Worm (Caenorhabditis elegans) whole organism, L4 larva: ENCODE measurements around the gene Y75B8A.8.

Source experiments
- F44E2.7 ChIP-seq: fragments of 200-800 bp; sonication (Bioruptor generic); IDR thresholded peaks from 2 replicates; pipeline ENCODE4 v2.1.2; 2022; ENCODE audit warnings: missing genetic modification characterization, missing compliant biosample characterization
- R02D3.7 ChIP-seq: fragments of 150-350 bp; sonication (generic microtip); optimal IDR thresholded peaks from 3 replicates; lab custom pipeline; 2014; ENCODE audit warnings: missing biosample characterization, missing genetic modification characterization
- Y5F2A.4 ChIP-seq: fragments of 200-800 bp; sonication (Bioruptor generic); optimal IDR thresholded peaks from 2 replicates; lab custom pipeline; 2018; ENCODE audit warnings: mild to moderate bottlenecking, missing genetic modification characterization, missing compliant biosample characterization
- aha-1 ChIP-seq: fragments of 150-350 bp; peaks from one replicate; lab custom pipeline; 2014; ENCODE audit warnings: missing biosample characterization, missing genetic modification characterization
- ceh-82 ChIP-seq: sonication (generic microtip); optimal IDR thresholded peaks from 2 replicates; lab custom pipeline; 2017; ENCODE audit warnings: missing biosample characterization, missing genetic modification characterization
- daf-12 ChIP-seq: fragments of 150-350 bp; optimal IDR thresholded peaks from 2 replicates; lab custom pipeline; 2014; ENCODE audit warnings: missing biosample characterization, missing genetic modification reagents, missing genetic modification characterization
- dmd-8 ChIP-seq: fragments of 200-800 bp; sonication (Bioruptor generic); IDR thresholded peaks from 2 replicates; pipeline ENCODE4 v1.3.6; 2022; ENCODE audit warnings: missing genetic modification characterization, missing compliant biosample characterization
- dve-1 ChIP-seq: sonication (generic microtip); optimal IDR thresholded peaks from 2 replicates; lab custom pipeline; 2017; ENCODE audit warnings: antibody characterized with exemption, mild to moderate bottlenecking, missing genetic modification characterization, missing compliant biosample characterization; ENCODE audit not compliant: insufficient read depth
- egl-43 ChIP-seq: fragments of 200-800 bp; sonication (Bioruptor generic); IDR thresholded peaks from 2 replicates; pipeline ENCODE4 v1.3.6; 2022; ENCODE audit warnings: missing genetic modification reagents, missing genetic modification characterization, missing compliant biosample characterization
- gei-8 ChIP-seq: fragments of 200-800 bp; sonication (Bioruptor generic); optimal IDR thresholded peaks from 2 replicates; lab custom pipeline; 2018; ENCODE audit warnings: mild to moderate bottlenecking, missing genetic modification characterization, missing compliant biosample characterization
- hlh-11 ChIP-seq: fragments of 200-800 bp; sonication (Bioruptor generic); optimal IDR thresholded peaks from 2 replicates; lab custom pipeline; 2018; ENCODE audit warnings: mild to moderate bottlenecking, missing genetic modification characterization, missing compliant biosample characterization
- hmg-1.1 ChIP-seq: fragments of 200-800 bp; sonication (Bioruptor generic); IDR thresholded peaks from 2 replicates; pipeline ENCODE4 v1.3.6; 2022; ENCODE audit warnings: missing genetic modification reagents, missing genetic modification characterization, missing compliant biosample characterization
- jun-1 ChIP-seq: fragments of 150-350 bp; optimal IDR thresholded peaks from 2 replicates; lab custom pipeline; 2014; ENCODE audit warnings: missing biosample characterization, missing genetic modification reagents, missing genetic modification characterization
- lim-7 ChIP-seq: fragments of 200-800 bp; sonication (Bioruptor generic); IDR thresholded peaks from 2 replicates; pipeline ENCODE4 v1.3.6; 2022; ENCODE audit warnings: missing genetic modification characterization, missing compliant biosample characterization
- lin-15B ChIP-seq: fragments of 150-350 bp; sonication (generic microtip); optimal IDR thresholded peaks from 3 replicates; lab custom pipeline; 2014; ENCODE audit warnings: missing biosample characterization, missing genetic modification characterization
- lin-29 ChIP-seq: fragments of 200-800 bp; sonication (Bioruptor generic); IDR thresholded peaks from 2 replicates; pipeline ENCODE4 v1.3.6; 2022; ENCODE audit warnings: missing genetic modification reagents, missing genetic modification characterization, missing compliant biosample characterization
- lin-39 ChIP-seq: fragments of 150-350 bp; optimal IDR thresholded peaks from 2 replicates; lab custom pipeline; 2014; ENCODE audit warnings: missing biosample characterization, missing genetic modification reagents, missing genetic modification characterization
- madf-9 ChIP-seq: fragments of 200-800 bp; sonication (Bioruptor generic); conservative IDR thresholded peaks from 2 replicates; pipeline ENCODE4 v1.3.6; 2022; ENCODE audit warnings: missing genetic modification reagents, missing genetic modification characterization, missing compliant biosample characterization
- mdt-29 ChIP-seq: fragments of 200-800 bp; sonication (Bioruptor generic); IDR thresholded peaks from 2 replicates; pipeline ENCODE4 v1.3.6; 2022; ENCODE audit warnings: missing genetic modification reagents, missing genetic modification characterization, missing compliant biosample characterization
- nhr-11 ChIP-seq: fragments of 150-350 bp; optimal IDR thresholded peaks from 2 replicates; lab custom pipeline; 2014; ENCODE audit warnings: missing biosample characterization, missing genetic modification characterization
- nhr-25 ChIP-seq: sonication (generic microtip); optimal IDR thresholded peaks from 2 replicates; lab custom pipeline; 2017; ENCODE audit warnings: missing genetic modification characterization, mild to moderate bottlenecking, missing compliant biosample characterization, antibody characterized with exemption, moderate library complexity, borderline replicate concordance; ENCODE audit not compliant: insufficient read depth
- nhr-28 ChIP-seq: fragments of 150-350 bp; optimal IDR thresholded peaks from 2 replicates; lab custom pipeline; 2014; ENCODE audit warnings: missing biosample characterization, missing genetic modification characterization
- nhr-41 ChIP-seq: fragments of 200-800 bp; sonication (Bioruptor generic); IDR thresholded peaks from 2 replicates; pipeline ENCODE4 v1.3.6; 2022; ENCODE audit warnings: missing genetic modification reagents, missing genetic modification characterization, missing compliant biosample characterization
- nhr-48 ChIP-seq: sonication (generic microtip); optimal IDR thresholded peaks from 2 replicates; lab custom pipeline; 2016; ENCODE audit warnings: mild to moderate bottlenecking, missing genetic modification characterization, missing compliant biosample characterization
- pha-4 ChIP-seq, 2 experiments: fragments of 150-350 bp in 1 of 2; fragments of 200-800 bp in 1 of 2; sonication (Bioruptor generic) in 1 of 2; IDR thresholded peaks in 1 of 2; optimal IDR thresholded peaks in 1 of 2; 2 replicates each; pipeline versions ENCODE4 v1.3.6 to Lab custom; 2014 to 2022; ENCODE audit warnings: missing genetic modification characterization in 2 of 2, missing genetic modification reagents in 2 of 2, missing biosample characterization in 1 of 2, missing compliant biosample characterization in 1 of 2
- rbr-2 ChIP-seq: sonication (generic microtip); optimal IDR thresholded peaks from 2 replicates; lab custom pipeline; 2016; ENCODE audit warnings: missing genotype, missing genetic modification characterization, missing compliant biosample characterization
- saeg-2 ChIP-seq: fragments of 200-800 bp; sonication (Bioruptor generic); IDR thresholded peaks from 2 replicates; pipeline ENCODE4 v1.3.6; 2022; ENCODE audit warnings: missing genetic modification reagents, missing genetic modification characterization, missing compliant biosample characterization
- set-16 ChIP-seq: fragments of 200-800 bp; sonication (Bioruptor generic); IDR thresholded peaks from 2 replicates; pipeline ENCODE4 v1.3.6; 2022; ENCODE audit warnings: missing genetic modification reagents, missing genetic modification characterization, missing compliant biosample characterization
- snpc-1.2 ChIP-seq: fragments of 200-800 bp; sonication (Bioruptor generic); IDR thresholded peaks from 2 replicates; pipeline ENCODE4 v1.3.6; 2022; ENCODE audit warnings: missing genetic modification reagents, missing genetic modification characterization, missing compliant biosample characterization
- spr-1 ChIP-seq: sonication (generic microtip); optimal IDR thresholded peaks from 2 replicates; lab custom pipeline; 2016; ENCODE audit warnings: mild to moderate bottlenecking, missing genetic modification characterization, missing compliant biosample characterization
- vab-7 ChIP-seq: fragments of 200-800 bp; sonication (Bioruptor generic); IDR thresholded peaks from 2 replicates; pipeline ENCODE4 v1.3.6; 2022; ENCODE audit warnings: missing genetic modification reagents, missing genetic modification characterization, missing compliant biosample characterization
- zfp-3 ChIP-seq: fragments of 200-800 bp; sonication (Bioruptor generic); conservative IDR thresholded peaks from 2 replicates; pipeline ENCODE4 v1.3.6; 2022; ENCODE audit warnings: missing genetic modification reagents, missing genetic modification characterization, missing compliant biosample characterization
- zip-11 ChIP-seq: fragments of 200-800 bp; sonication (Bioruptor generic); IDR thresholded peaks from 2 replicates; pipeline ENCODE4 v1.3.6; 2022; ENCODE audit warnings: missing genetic modification characterization, missing compliant biosample characterization
- zip-2 ChIP-seq: fragments of 150-350 bp; optimal IDR thresholded peaks from 2 replicates; lab custom pipeline; 2014; ENCODE audit warnings: missing biosample characterization, missing genetic modification characterization
- ztf-11 ChIP-seq: fragments of 150-350 bp; optimal IDR thresholded peaks from 2 replicates; lab custom pipeline; 2014; ENCODE audit warnings: missing biosample characterization, missing genetic modification characterization

The Y75B8A.8 gene

ce11 chrIII:12142419-12143107 is 18.0 kb upstream of the Y75B8A.8 start:
- TF ChIP-seq lim-7 (no peak), mdt-29 (no peak), nhr-25 (tag; lab: Kevin White, UChicago) (peak; percentile 60), jun-1 (tag; lab: Kevin White, UChicago) (no peak), madf-9 (no peak), aha-1 (tag; lab: Kevin White, UChicago) (peak; percentile 70), dmd-8 (GFP tag; lab: Robert Waterston, UW) (no peak), ceh-82 (tag; lab: Kevin White, UChicago) (no peak), nhr-28 (tag; lab: Kevin White, UChicago) (peak; percentile 34)

ce11 chrIII:12143792-12144191 is 16.8 kb upstream of the Y75B8A.8 start:
- TF ChIP-seq F44E2.7 (GFP tag; lab: Robert Waterston, UW): no peak
- TF ChIP-seq nhr-41 (GFP tag; lab: Robert Waterston, UW): no peak
- TF ChIP-seq vab-7 (GFP tag; lab: Robert Waterston, UW): no peak
- TF ChIP-seq zip-2 (tag; lab: Kevin White, UChicago): no peak
- TF ChIP-seq, all 104 proteins: peak for 0

ce11 chrIII:12149958-12150357 is 10.6 kb upstream of the Y75B8A.8 start:
- TF ChIP-seq R02D3.7 (tag; lab: Kevin White, UChicago): no peak
- no peak for TF ChIP-seq hlh-11 (tag; lab: Kevin White, UChicago)
- no peak for TF ChIP-seq daf-12 (tag; lab: Kevin White, UChicago)
- TF ChIP-seq pha-4 (GFP tag; IDR thresholded peaks at IDR 0.05; lab: Robert Waterston, UW): 0 out of 2 replicates have a peak, but pooled peaks have one; percentile 39
- no peak for TF ChIP-seq pha-4 (tag; optimal IDR thresholded peaks at IDR 0.05; lab: Kevin White, UChicago)
- TF ChIP-seq set-16 (GFP tag; lab: Robert Waterston, UW): peak; percentile 70

ce11 chrIII:12151100-12151499 is 9.5 kb upstream of the Y75B8A.8 start:
- TF ChIP-seq hmg-1.1 (GFP tag; lab: Robert Waterston, UW): no peak
- no peak for TF ChIP-seq madf-9
- no peak for TF ChIP-seq dve-1 (tag; lab: Kevin White, UChicago)
- TF ChIP-seq lin-39 (tag; lab: Kevin White, UChicago): no peak
- no peak for TF ChIP-seq rbr-2
- TF ChIP-seq lin-15B (tag; lab: Kevin White, UChicago): no peak
- TF ChIP-seq egl-43 (GFP tag; lab: Robert Waterston, UW): no peak
- TF ChIP-seq nhr-11 (tag; lab: Kevin White, UChicago): no peak
- TF ChIP-seq lin-29: no peak
- TF ChIP-seq spr-1 (tag; lab: Kevin White, UChicago): no peak
- no peak for TF ChIP-seq zip-11 (GFP tag; lab: Robert Waterston, UW)
- TF ChIP-seq nhr-48: no peak
- no peak for TF ChIP-seq Y5F2A.4 (GFP tag; lab: Kevin White, UChicago)
- TF ChIP-seq nhr-28 (tag; lab: Kevin White, UChicago): no peak
- TF ChIP-seq snpc-1.2: no peak
- TF ChIP-seq saeg-2 (GFP tag; lab: Robert Waterston, UW): no peak
- TF ChIP-seq set-16 (GFP tag; lab: Robert Waterston, UW): no peak
- no peak for TF ChIP-seq zfp-3 (GFP tag; lab: Robert Waterston, UW)
- TF ChIP-seq gei-8: no peak
- TF ChIP-seq ztf-11 (tag; lab: Kevin White, UChicago): no peak
